Fruit fly (Drosophila melanogaster): ENCODE results near the gene Tm2.
A peak's percentile ranks its signal among the peaks of the same experiment; 100 is the strongest.

The Tm2 gene

DNA sequence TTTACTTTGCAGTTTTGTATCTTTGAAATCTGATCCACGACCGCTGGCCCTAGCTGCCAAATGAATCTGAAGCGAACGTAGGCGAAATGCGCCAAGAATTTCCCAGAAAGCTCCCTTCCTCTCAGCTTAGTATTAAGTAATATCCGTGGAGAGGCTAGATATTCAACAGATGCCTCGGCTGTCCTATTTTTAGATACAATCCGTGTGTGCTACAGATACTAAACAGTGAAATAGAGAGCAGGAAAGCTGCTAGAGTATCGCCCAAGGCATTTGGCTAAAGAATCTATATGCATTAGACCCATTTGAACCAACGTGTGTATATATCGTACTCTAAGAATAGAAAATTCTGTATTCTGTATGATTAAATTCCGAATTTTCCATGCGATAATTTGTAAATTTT is 27.7 kb upstream of the Tm2 start:
- TF ChIP-seq pan (optimal IDR thresholded peaks at IDR 0.05) (no peak), psq (optimal IDR thresholded peaks at IDR 0.05) (no peak), EcR (GFP tag; optimal IDR thresholded peaks at IDR 0.05) (no peak), CG8478 (optimal IDR thresholded peaks at IDR 0.05) (no peak), usp (GFP tag; optimal IDR thresholded peaks at IDR 0.05) (no peak), Dll (optimal IDR thresholded peaks at IDR 0.05) (no peak)

DNA sequence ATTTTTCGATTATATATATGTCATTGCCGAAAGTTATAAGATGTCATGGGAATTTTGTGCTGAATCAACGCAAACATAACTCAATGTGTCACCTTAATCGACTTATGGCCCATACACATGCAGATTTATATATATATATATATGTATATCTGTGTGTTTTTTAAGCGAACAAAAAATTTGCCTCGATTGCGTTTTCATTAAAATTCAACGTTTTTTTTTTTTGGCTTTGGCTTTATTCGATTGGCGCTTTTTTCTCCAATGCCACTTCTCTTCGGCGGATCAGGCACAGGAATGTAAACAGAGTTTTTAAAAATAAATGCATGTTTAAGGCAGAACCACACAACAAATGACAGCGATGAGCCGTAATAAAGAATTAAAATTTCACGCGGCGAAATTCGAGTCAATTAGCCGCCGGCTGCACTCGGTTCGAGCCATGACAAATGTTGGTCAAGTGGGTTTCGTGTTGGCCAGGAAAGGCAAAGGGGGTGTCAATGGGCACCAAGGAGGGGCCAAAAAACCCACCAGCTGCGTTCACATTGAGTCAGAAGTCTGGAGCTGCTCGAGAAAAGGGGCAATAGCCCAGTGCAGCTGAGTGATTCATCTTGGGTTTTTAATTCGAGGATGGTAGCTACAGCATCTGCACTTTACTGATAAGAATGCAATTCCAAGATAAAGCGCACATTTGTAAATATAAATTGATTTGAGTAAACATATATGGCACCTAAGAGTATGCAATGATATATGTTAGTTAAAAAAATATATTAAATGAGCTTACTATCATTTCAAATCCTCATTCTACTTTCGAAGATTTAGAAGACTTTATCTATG is 26.8 kb upstream of the Tm2 start:
- TF ChIP-seq CG8478 (optimal IDR thresholded peaks at IDR 0.05) (no peak), Dll (optimal IDR thresholded peaks at IDR 0.05) (no peak), pan (optimal IDR thresholded peaks at IDR 0.05) (no peak), psq (optimal IDR thresholded peaks at IDR 0.05) (no peak), usp (GFP tag; optimal IDR thresholded peaks at IDR 0.05) (no peak), EcR (GFP tag; optimal IDR thresholded peaks at IDR 0.05) (no peak)

DNA sequence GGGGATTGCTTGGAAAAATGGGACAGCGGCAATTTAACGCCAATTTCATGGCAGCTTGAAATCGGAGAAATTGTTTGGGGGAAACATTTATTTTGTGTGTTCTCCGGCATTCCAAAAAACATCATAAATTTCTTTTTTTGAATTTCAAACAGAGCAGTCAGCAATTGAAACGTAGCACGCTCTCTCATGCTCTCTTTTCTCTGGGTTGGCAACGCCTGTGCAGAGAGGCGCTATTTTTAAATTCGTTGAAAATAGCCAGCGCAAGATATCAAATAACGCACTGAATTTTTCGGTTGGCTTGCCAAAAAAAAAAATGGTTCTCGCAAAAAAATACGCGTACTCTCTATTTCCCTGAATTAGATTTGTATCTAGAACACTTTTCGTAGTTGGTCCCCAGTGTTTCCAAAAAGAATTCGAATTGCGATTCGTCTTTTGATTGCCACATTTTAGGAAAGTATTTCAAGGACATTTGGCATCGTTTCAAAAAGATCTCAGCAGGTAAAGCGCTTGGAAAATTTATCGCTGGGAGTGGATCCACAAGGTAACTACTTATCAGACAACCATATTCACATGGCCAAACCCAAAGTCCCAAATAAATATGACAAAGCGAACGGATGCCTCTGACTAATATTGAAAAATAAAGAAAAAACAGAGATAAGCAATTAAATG is 23.8 kb upstream of the Tm2 start:
- no peak for TF ChIP-seq usp (GFP tag; optimal IDR thresholded peaks at IDR 0.05)

DNA sequence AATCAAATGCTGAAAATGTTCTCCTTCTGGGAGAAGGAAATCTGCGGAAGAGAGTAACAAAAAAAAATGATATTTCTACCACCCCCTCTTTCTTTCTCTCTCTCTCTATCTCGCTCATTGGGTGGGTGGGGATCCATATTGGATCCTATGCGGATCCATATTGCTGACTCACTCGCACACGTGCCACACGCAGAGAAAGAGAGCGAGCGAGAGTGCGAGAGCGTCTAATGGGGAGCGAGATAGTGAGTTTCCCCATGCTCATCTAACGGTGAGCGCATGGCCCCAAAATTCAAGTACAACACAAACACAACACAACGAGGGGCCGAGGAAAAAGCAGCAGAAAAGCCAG is 23.3 kb upstream of the Tm2 start:
- no peak for TF ChIP-seq CG8478 (optimal IDR thresholded peaks at IDR 0.05)
- no peak for TF ChIP-seq psq (optimal IDR thresholded peaks at IDR 0.05)
- no peak for TF ChIP-seq pan (optimal IDR thresholded peaks at IDR 0.05)
- no peak for TF ChIP-seq usp (GFP tag; optimal IDR thresholded peaks at IDR 0.05)
- no peak for TF ChIP-seq Dll (optimal IDR thresholded peaks at IDR 0.05)
- TF ChIP-seq EcR (GFP tag; optimal IDR thresholded peaks at IDR 0.05): no peak

DNA sequence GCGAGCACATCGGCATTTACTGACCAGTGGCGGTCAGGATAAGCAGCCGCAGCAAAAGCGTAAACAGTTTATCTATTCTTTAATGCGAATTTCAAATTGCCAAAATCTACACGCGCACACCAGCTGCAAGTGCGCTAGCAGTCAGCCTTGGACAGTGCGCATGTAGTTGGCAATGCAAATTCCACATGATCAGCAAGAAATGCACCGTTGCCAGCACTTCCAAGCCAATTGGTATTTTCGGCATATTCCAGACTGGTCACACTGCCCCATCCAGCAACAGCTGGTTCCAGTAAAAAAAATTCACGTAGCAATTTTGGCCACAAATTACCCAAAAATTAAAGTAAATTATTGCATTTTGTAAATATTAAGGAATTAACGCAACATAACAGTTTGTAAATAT is 22.2 kb upstream of the Tm2 start:
- no peak for TF ChIP-seq Dll (optimal IDR thresholded peaks at IDR 0.05)
- TF ChIP-seq pan (optimal IDR thresholded peaks at IDR 0.05): no peak
- TF ChIP-seq CG8478 (optimal IDR thresholded peaks at IDR 0.05): no peak
- TF ChIP-seq psq (optimal IDR thresholded peaks at IDR 0.05): no peak
- no peak for TF ChIP-seq EcR (GFP tag; optimal IDR thresholded peaks at IDR 0.05)
- no peak for TF ChIP-seq usp (GFP tag; optimal IDR thresholded peaks at IDR 0.05)

DNA sequence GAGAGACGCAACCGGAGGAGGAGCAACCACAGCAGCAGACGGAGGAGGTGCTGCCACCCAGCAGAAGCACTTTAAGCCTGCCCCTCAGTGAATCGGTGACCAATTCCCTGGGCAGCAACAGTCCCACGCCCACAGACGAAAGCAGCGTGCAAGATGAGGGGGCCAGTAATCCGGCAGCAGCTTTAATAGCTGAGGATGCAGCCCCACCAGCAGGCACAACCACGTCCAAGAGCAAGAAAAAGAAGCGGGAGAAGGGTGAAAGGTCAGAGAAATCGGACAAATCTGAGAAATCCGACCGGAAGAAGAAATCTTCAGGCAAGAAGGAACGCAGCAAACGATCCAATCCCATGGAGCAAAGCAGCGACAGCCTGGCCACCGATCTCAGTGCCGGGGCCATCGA is 21.2 kb upstream of the Tm2 start:
- TF ChIP-seq CG8478 (optimal IDR thresholded peaks at IDR 0.05) (no peak), psq (optimal IDR thresholded peaks at IDR 0.05) (no peak), usp (GFP tag; optimal IDR thresholded peaks at IDR 0.05) (no peak), Dll (optimal IDR thresholded peaks at IDR 0.05) (no peak), pan (optimal IDR thresholded peaks at IDR 0.05) (no peak), EcR (GFP tag; optimal IDR thresholded peaks at IDR 0.05) (no peak)

DNA sequence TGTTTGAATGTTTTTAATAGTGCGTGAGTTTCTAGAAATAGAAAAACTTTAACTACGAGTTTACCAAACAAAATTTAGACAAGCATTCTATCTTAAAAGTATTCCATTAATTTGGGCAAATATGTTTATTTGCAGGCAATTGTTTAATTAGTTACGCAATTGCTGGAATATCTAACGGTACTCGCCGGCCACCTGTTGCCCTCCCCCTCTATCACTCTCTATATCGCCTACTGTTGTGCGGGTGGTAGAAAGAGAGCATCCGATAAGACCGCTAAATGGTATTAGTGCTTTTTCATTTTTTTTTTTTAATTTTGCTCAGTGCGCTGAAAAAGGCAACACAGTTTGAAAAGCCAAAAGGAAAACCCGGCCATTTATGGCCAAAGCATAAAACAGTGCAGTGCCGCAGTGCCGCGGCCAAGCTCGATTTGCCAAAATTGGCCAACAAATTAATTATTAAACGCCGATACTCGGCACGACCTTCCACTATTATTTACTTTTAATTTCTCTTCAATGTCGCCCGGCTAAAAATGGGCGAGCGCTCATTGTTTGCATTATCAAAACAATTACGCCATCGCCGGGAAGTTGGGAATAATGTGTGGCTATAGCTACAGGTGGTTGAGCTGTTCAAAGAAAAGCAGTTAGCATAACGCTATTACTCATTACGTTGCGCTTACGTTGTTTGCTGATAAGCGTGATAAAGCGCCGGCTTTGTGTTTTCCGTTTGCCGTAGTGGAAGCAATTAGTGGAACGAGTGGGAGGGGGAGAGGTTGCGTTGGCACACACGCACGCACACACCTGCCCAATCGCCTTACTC is 20.0 kb upstream of the Tm2 start:
- no peak for TF ChIP-seq EcR (GFP tag; optimal IDR thresholded peaks at IDR 0.05)
- TF ChIP-seq pan (optimal IDR thresholded peaks at IDR 0.05): peak; percentile 3

DNA sequence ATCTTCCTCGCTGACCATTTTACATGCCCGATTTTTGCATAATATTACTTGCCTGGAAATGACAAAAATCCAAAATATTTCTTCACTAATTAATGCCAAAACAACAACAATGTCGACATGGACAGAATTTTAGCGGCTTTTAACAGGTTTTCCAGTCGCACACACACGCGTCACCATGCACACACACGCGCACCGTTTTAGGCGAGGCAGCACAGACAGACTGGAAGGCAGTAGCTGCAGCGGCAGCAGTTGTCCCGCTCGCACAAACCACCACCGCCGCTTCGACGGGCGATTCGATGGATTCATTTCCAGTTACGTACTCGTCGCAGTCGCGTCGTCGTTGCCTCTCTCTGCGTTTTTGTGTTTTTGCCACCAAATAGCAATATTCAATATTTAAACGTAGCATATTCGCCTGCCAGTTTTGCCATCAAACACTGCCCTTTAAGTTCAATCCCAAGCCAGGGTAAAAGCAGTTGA is 19.3 kb upstream of the Tm2 start, which contains the start of gene CG45218:
TSS of gene CG45218 (minus strand) at position 158 of the 477 bp plus-strand sequence.
- TF ChIP-seq Dll (optimal IDR thresholded peaks at IDR 0.05) (no peak), CG8478 (optimal IDR thresholded peaks at IDR 0.05) (peak; percentile 2), psq (optimal IDR thresholded peaks at IDR 0.05) (no peak)

DNA sequence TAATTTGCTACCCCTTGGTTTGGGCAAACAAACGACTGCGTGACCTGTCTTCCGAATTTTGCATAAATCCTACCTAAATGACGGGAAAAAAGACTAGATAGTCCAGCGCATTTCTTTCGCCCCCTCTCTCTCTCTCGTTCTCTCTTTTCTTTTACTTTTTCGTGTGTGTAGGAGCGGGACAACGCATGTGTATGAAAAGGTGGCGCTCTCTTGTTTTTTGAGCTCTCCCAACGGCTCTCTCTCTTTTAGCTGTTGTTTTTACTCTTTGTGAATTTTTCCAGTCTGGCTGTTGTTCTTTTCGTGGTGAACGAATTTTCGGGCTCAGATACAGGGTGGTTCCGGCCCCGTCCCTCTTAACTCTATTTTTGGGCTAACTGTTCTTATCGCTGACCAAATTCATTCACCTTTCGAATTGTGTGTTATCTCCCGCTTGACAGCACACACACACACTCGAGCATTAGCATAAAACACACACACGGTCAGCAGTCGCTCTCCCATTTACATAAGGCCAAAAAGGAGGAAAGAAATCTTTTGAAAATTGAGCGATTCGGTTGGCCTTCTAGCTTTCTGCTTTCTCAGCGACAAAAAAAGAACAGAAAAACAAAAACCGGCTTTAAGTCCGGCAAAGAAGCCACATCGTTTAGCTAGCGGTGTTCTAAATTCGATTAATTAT is 18.3 kb upstream of the Tm2 start:
- TF ChIP-seq psq (optimal IDR thresholded peaks at IDR 0.05) (no peak), usp (GFP tag; optimal IDR thresholded peaks at IDR 0.05) (no peak), CG8478 (optimal IDR thresholded peaks at IDR 0.05) (peak; percentile 76)

DNA sequence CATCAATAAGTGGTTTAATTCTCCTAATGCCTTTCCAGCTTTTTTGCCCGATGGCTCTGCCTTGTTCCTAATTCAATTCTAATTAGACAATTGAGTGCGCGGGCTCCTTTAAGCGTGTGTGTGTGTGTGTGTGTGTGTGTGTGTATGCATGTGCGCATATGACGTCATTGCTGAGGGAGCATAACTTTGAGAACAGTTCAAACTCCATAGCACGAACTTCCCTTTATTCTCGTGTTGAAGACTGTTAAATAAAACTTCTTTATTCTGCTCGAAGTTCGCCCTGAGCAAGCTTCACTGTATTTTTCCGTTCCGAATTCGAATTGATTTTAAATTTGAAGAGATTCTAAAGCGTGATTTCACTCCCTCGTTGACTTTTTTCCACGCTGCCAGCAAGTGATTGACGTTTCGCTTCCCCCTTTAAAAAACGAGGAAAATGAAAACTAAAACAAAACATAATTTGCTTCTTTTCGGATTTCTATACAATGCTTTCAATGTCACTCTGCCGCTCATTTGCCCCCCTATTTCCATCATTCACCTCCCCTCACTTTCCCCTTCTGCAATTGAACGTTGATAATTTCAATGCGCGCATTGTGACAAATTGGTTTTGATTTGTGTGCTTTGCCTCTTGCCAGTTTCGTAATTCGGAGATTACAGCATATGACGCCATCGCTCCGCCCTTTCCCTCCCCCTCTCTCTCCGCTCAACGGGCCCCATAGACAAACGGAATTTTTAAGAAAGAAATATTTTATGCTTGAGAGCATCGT is 17.6 kb upstream of the Tm2 start:
- TF ChIP-seq CG8478 (optimal IDR thresholded peaks at IDR 0.05) (no peak), psq (optimal IDR thresholded peaks at IDR 0.05) (no peak), pan (optimal IDR thresholded peaks at IDR 0.05) (no peak), EcR (GFP tag; optimal IDR thresholded peaks at IDR 0.05) (no peak), Dll (optimal IDR thresholded peaks at IDR 0.05) (no peak)
